Worm (Caenorhabditis elegans) whole organism, late embryonic: ENCODE data around the gene cpr-6.

Source experiments
- ama-1 ChIP-seq: fragments of 150-350 bp; optimal IDR thresholded peaks from 2 replicates; lab custom pipeline; 2014
- ceh-24 ChIP-seq: sonication (generic microtip); optimal IDR thresholded peaks from 2 replicates; lab custom pipeline; 2016; ENCODE audit warnings: mild to moderate bottlenecking, missing genetic modification characterization, missing compliant biosample characterization
- fkh-10 ChIP-seq: fragments of 150-350 bp; optimal IDR thresholded peaks from 2 replicates; lab custom pipeline; 2014; ENCODE audit warnings: missing biosample characterization, missing genetic modification reagents, missing genetic modification characterization

DNA sequence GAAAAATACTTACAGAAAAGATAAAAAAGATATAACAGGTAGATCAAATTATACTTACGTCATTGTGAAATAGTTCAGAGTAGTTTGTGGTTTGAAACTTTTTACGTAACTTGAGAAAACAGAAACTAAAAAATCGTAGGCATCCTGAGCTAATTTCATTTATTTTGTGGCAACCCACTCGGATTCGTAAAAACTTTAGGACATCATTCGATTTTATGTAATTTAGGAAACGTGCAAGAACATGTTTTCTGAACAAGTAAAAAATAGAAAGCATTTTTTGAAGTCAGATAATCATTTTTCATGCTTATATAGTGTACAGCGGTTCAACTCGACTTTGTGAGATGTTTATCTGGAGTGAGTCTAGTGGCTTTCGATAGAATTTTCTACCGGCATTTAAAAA, 8.3 kb upstream of the cpr-6 start, which contains the start of gene hic-1:
- TF ChIP-seq ama-1 (lab: Kevin White, UChicago) (no peak), fkh-10 (GFP tag; lab: Kevin White, UChicago) (no peak), ceh-24 (tag; lab: Kevin White, UChicago) (no peak)
